Worm (Caenorhabditis elegans): ENCODE data around the gene clec-126.

clec-126 gene

ce11 chrII:3524097-3524496 lies 4.8 kb downstream of the clec-126 start, which contains the start of gene col-72:
Gene col-72 (minus strand): TSS chrII:3524197.
- no peak for TF ChIP-seq hmbx-1 (tag; optimal IDR thresholded peaks at IDR 0.05)
- no peak for TF ChIP-seq ceh-36 (tag; optimal IDR thresholded peaks at IDR 0.05)
- TF ChIP-seq scrt-1 (GFP tag; IDR thresholded peaks at IDR 0.05): no peak
- TF ChIP-seq sea-1 (GFP tag; conservative IDR thresholded peaks at IDR 0.05): no peak
- no peak for TF ChIP-seq F13C5.2 (tag; optimal IDR thresholded peaks at IDR 0.05)
- TF ChIP-seq hnd-1 (tag; optimal IDR thresholded peaks at IDR 0.05): no peak
- TF ChIP-seq B0310.2 (tag; optimal IDR thresholded peaks at IDR 0.05): no peak
- TF ChIP-seq flt-1 (GFP tag; IDR thresholded peaks at IDR 0.05): no peak
- TF ChIP-seq aly-1 (tag; optimal IDR thresholded peaks at IDR 0.05): no peak
- TF ChIP-seq tra-4 (tag; optimal IDR thresholded peaks at IDR 0.05): no peak
- no peak for TF ChIP-seq ets-7 (tag; optimal IDR thresholded peaks at IDR 0.05)
- TF ChIP-seq hmg-4 (GFP tag; optimal IDR thresholded peaks at IDR 0.05): no peak
- TF ChIP-seq ama-1 (optimal IDR thresholded peaks at IDR 0.05): no peak
- TF ChIP-seq tbx-37 (GFP tag; conservative IDR thresholded peaks at IDR 0.05): no peak
- no peak for TF ChIP-seq ceh-13 (GFP tag; optimal IDR thresholded peaks at IDR 0.05)

DNA sequence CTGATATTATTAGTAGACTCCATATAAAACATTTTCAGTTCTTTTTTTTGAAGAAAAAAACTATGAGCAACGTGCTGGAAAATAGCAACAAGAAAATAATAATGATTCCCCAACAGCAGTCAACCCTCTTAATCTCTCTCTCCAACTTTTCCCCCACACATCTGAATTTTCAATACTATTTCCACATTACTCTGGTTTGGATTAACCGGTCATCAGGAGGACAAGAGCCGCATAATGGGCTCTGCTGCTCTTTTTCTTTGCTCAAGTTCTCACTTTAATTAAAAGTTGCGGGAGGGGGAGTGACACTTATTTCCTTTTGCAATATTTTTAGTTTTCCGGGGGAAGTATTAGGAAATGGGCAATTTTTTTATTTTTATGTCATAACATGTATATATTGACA lies 8.2 kb downstream of the clec-126 start:
- TF ChIP-seq ets-7 (tag; optimal IDR thresholded peaks at IDR 0.05) (no peak), hmbx-1 (tag; optimal IDR thresholded peaks at IDR 0.05) (no peak), pes-1 (GFP tag; IDR thresholded peaks at IDR 0.05) (no peak), ama-1 (optimal IDR thresholded peaks at IDR 0.05) (no peak), scrt-1 (GFP tag; IDR thresholded peaks at IDR 0.05) (no peak)

DNA sequence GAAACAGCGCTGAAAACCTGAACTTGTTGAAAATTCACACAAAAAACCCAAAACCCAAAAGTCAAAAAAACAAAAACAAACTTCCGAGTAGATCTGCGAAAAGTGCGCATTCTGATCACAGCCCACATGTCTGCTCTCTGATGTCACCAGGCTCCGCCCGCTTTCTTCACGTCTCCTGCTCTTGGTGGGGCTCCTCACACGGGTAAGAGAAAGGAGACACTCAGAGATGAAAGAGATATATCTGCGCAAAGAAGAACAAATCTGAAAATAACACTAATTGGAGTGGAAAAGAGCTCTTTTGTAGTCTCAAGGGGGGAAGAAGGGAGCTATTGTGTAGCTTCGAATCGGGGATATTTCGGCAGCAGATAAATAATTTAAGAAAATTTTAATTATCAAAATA lies 9.0 kb downstream of the clec-126 start, which contains the start of gene ncs-6:
Gene ncs-6, minus strand, starts transcription at position 261 of the 400 bp plus-strand sequence.
- TF ChIP-seq scrt-1 (GFP tag; IDR thresholded peaks at IDR 0.05) (no peak), B0310.2 (tag; optimal IDR thresholded peaks at IDR 0.05) (no peak), F13C5.2 (tag; optimal IDR thresholded peaks at IDR 0.05) (no peak)

ce11 chrII:3540151-3540550 lies 20.9 kb downstream of the clec-126 start:
- TF ChIP-seq ama-1 (optimal IDR thresholded peaks at IDR 0.05) (no peak), scrt-1 (GFP tag; IDR thresholded peaks at IDR 0.05) (no peak), ets-7 (tag; optimal IDR thresholded peaks at IDR 0.05) (no peak), tbx-11 (GFP tag; IDR thresholded peaks at IDR 0.05) (no peak), F13C5.2 (tag; optimal IDR thresholded peaks at IDR 0.05) (no peak), tra-4 (tag; optimal IDR thresholded peaks at IDR 0.05) (no peak), hnd-1 (tag; optimal IDR thresholded peaks at IDR 0.05) (no peak), B0310.2 (tag; optimal IDR thresholded peaks at IDR 0.05) (no peak), aly-1 (tag; optimal IDR thresholded peaks at IDR 0.05) (no peak), ceh-13 (GFP tag; optimal IDR thresholded peaks at IDR 0.05) (no peak), ceh-36 (tag; optimal IDR thresholded peaks at IDR 0.05) (no peak)

DNA sequence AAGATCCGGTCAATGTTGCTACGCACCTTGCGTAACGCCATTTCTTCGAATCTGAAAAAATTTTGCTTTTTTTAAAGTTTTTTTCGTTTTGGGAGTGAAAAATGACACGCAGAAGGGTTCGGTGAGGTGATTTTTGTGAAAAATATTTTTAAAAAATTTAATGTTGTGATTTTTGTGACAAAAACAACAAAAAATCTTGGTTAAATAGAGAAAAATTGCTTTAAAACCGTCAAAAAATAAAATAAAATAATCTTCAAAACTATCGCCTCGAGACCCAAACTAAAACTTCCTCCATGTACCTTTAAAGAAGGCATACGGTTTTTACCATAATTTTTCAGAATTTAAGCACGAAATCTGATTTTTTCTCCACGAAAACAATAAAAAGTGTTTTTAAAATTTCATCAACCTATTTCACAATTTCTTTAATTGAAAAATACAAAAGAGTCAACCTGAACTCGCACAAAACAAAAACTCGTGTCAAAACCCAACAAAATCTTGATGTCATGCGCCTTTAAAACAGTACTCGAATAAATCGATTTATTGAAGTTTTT lies 27.2 kb downstream of the clec-126 start, which contains the start of gene apd-3:
Gene apd-3, minus strand, starts transcription at position 51 of the 551 bp plus-strand sequence.
- TF ChIP-seq ets-7 (tag; optimal IDR thresholded peaks at IDR 0.05) (no peak), hnd-1 (tag; optimal IDR thresholded peaks at IDR 0.05) (no peak), flt-1 (GFP tag; IDR thresholded peaks at IDR 0.05) (no peak), hmbx-1 (tag; optimal IDR thresholded peaks at IDR 0.05) (no peak)

DNA sequence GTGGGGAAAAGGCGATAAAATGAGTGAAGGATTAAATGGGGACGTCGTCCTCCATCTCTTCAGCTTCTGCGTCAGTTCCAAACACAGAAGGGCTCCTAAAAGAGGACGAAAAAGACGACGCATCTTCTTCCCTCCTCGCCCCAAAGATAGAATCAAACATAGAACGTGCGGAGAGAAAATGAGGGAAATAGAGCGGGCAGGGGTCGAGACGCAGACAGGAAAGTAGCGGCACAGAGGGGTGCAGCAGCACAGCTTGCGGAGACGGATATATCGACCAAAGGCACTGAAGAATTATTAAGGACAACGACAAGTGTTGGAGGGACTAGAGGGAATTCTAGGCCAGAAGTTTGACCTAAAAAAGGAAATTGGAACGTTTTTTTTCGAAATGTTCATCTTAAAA lies 28.0 kb downstream of the clec-126 start:
- TF ChIP-seq pes-1 (GFP tag; IDR thresholded peaks at IDR 0.05): no peak
- TF ChIP-seq F13C5.2 (tag; optimal IDR thresholded peaks at IDR 0.05): no peak
- no peak for TF ChIP-seq B0310.2 (tag; optimal IDR thresholded peaks at IDR 0.05)
- TF ChIP-seq tbx-11 (GFP tag; IDR thresholded peaks at IDR 0.05): no peak
- TF ChIP-seq hnd-1 (tag; optimal IDR thresholded peaks at IDR 0.05): no peak
- TF ChIP-seq sea-1 (GFP tag; conservative IDR thresholded peaks at IDR 0.05): no peak
- TF ChIP-seq scrt-1 (GFP tag; IDR thresholded peaks at IDR 0.05): no peak
- TF ChIP-seq ets-7 (tag; optimal IDR thresholded peaks at IDR 0.05): no peak
- TF ChIP-seq tbx-37 (GFP tag; conservative IDR thresholded peaks at IDR 0.05): 0 out of 2 replicates have a peak, but pooled peaks have one; percentile 6
- TF ChIP-seq tra-4 (tag; optimal IDR thresholded peaks at IDR 0.05): no peak
- TF ChIP-seq ceh-36 (tag; optimal IDR thresholded peaks at IDR 0.05): no peak
- TF ChIP-seq hmg-4 (GFP tag; optimal IDR thresholded peaks at IDR 0.05): peak; percentile 54
- no peak for TF ChIP-seq ceh-13 (GFP tag; optimal IDR thresholded peaks at IDR 0.05)
- no peak for TF ChIP-seq hmbx-1 (tag; optimal IDR thresholded peaks at IDR 0.05)
- TF ChIP-seq ama-1 (optimal IDR thresholded peaks at IDR 0.05): no peak
- no peak for TF ChIP-seq aly-1 (tag; optimal IDR thresholded peaks at IDR 0.05)
- TF ChIP-seq flt-1 (GFP tag; IDR thresholded peaks at IDR 0.05): no peak

DNA sequence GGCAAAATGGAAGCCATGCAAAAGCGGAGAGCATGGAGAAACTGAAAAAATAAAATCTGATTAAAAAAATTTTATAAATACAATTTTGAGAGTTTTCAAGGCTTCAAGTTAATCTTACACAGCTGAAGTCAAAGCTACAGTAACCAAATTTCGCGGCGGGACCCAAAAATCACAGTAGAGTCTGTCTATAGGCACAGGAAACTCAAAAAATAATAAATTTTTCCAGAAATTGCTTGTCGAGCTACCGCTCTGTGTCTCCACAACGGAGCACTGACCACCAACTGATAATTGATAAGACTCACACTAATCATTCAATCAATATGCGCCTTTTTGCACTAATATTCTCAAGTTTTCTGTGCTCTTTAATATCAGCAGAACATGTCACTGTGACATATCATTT lies 31.1 kb downstream of the clec-126 start, which contains the start of gene W10G11.19:
Gene W10G11.19, plus strand, starts transcription at position 301 of the 400 bp plus-strand sequence.
- TF ChIP-seq tbx-11 (GFP tag; IDR thresholded peaks at IDR 0.05) (no peak), hnd-1 (tag; optimal IDR thresholded peaks at IDR 0.05) (no peak), ama-1 (optimal IDR thresholded peaks at IDR 0.05) (no peak), F13C5.2 (tag; optimal IDR thresholded peaks at IDR 0.05) (no peak), hmbx-1 (tag; optimal IDR thresholded peaks at IDR 0.05) (no peak), tra-4 (tag; optimal IDR thresholded peaks at IDR 0.05) (no peak), sea-1 (GFP tag; conservative IDR thresholded peaks at IDR 0.05) (no peak), ceh-13 (GFP tag; optimal IDR thresholded peaks at IDR 0.05) (no peak), pes-1 (GFP tag; IDR thresholded peaks at IDR 0.05) (no peak), aly-1 (tag; optimal IDR thresholded peaks at IDR 0.05) (no peak), tbx-37 (GFP tag; conservative IDR thresholded peaks at IDR 0.05) (no peak), flt-1 (GFP tag; IDR thresholded peaks at IDR 0.05) (no peak)

DNA sequence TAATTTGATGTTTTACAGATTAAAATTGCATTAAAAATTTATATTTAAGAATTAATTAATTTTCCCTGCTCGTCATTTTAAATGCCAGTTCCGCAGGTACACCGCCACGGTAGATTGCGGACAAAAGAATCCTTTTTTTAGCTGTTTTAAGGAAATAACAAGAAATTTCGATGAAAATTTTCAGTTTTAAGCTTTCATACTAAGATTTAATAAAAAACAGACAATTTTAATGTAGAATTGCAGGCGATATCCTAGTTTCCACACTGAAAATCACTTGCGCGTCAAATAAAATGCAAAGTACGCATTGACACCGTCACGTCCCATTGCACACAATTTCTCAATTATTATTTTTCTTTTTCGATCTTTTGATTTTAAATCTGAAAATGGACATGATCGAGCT lies 34.2 kb downstream of the clec-126 start, which contains the start of gene dnc-3:
Gene dnc-3, plus strand, starts transcription at position 272 of the 400 bp plus-strand sequence.
- no peak for TF ChIP-seq ceh-13 (GFP tag; optimal IDR thresholded peaks at IDR 0.05)
- TF ChIP-seq F13C5.2 (tag; optimal IDR thresholded peaks at IDR 0.05): peak; percentile 40
- no peak for TF ChIP-seq ceh-36 (tag; optimal IDR thresholded peaks at IDR 0.05)
- no peak for TF ChIP-seq aly-1 (tag; optimal IDR thresholded peaks at IDR 0.05)
- TF ChIP-seq tbx-11 (GFP tag; IDR thresholded peaks at IDR 0.05): no peak
- no peak for TF ChIP-seq hmbx-1 (tag; optimal IDR thresholded peaks at IDR 0.05)
- TF ChIP-seq tbx-37 (GFP tag; conservative IDR thresholded peaks at IDR 0.05): no peak
- TF ChIP-seq hmg-4 (GFP tag; optimal IDR thresholded peaks at IDR 0.05): no peak

All from whole organism, early embryonic.